Fruit fly (Drosophila melanogaster) whole organism, pupa: Measurements from ENCODE around the gene CG14227.

Source experiments
- CG10348 ChIP-seq: fragments of 200-800 bp; sonication (Bioruptor generic); IDR thresholded peaks from 2 replicates; pipeline ENCODE4 v1.3.6; 2022; ENCODE audit warnings: missing biosample characterization, missing genetic modification characterization
- CG12605 ChIP-seq: fragments of 200-800 bp; sonication (Bioruptor generic); IDR thresholded peaks from 2 replicates; pipeline ENCODE4 v1.3.6; 2022; ENCODE audit warnings: missing biosample characterization, missing genetic modification characterization
- CG13204 ChIP-seq: fragments of 200-800 bp; sonication (Bioruptor generic); optimal IDR thresholded peaks from 2 replicates; lab custom pipeline; 2018; ENCODE audit warnings: missing biosample characterization, mild to moderate bottlenecking, missing genetic modification characterization, moderate library complexity
- CG14655 ChIP-seq: fragments of 200-800 bp; sonication (Bioruptor generic); optimal IDR thresholded peaks from 3 replicates; lab custom pipeline; 2017; ENCODE audit warnings: mild to moderate bottlenecking, missing biosample characterization, missing genetic modification reagents, missing genetic modification characterization
- CG15710 ChIP-seq: fragments of 200-800 bp; sonication (Bioruptor generic); optimal IDR thresholded peaks from 2 replicates; lab custom pipeline; 2018; ENCODE audit warnings: missing biosample characterization, mild to moderate bottlenecking, missing genetic modification characterization, moderate library complexity
- CG17806 ChIP-seq: fragments of 200-800 bp; sonication (Bioruptor generic); optimal IDR thresholded peaks from 2 replicates; lab custom pipeline; 2018; ENCODE audit warnings: missing biosample characterization, mild to moderate bottlenecking, missing genetic modification characterization, moderate library complexity
- CG32121 ChIP-seq: fragments of 200-800 bp; sonication (Bioruptor generic); IDR thresholded peaks from 2 replicates; pipeline ENCODE4 v1.3.6; 2022; ENCODE audit warnings: missing biosample characterization, missing genetic modification characterization
- CG34367 ChIP-seq: fragments of 200-800 bp; sonication (Bioruptor generic); optimal IDR thresholded peaks from 2 replicates; lab custom pipeline; 2018; ENCODE audit warnings: missing biosample characterization, mild to moderate bottlenecking, missing genetic modification characterization
- CG4496 ChIP-seq: fragments of 200-800 bp; sonication (Bioruptor generic); IDR thresholded peaks from 3 replicates; pipeline ENCODE4 v1.3.6; 2022; ENCODE audit warnings: missing biosample characterization, missing genetic modification characterization
- CG8159 ChIP-seq: fragments of 200-800 bp; sonication (Bioruptor generic); optimal IDR thresholded peaks from 3 replicates; lab custom pipeline; 2018; ENCODE audit warnings: missing biosample characterization, mild to moderate bottlenecking, missing genetic modification characterization, moderate library complexity
- CG8301 ChIP-seq: fragments of 200-800 bp; sonication (Bioruptor generic); optimal IDR thresholded peaks from 2 replicates; lab custom pipeline; 2018; ENCODE audit warnings: missing biosample characterization, mild to moderate bottlenecking, missing genetic modification characterization
- CG9948 ChIP-seq: fragments of 200-800 bp; sonication (Bioruptor generic); optimal IDR thresholded peaks from 2 replicates; lab custom pipeline; 2018; ENCODE audit warnings: missing biosample characterization, mild to moderate bottlenecking, missing genetic modification characterization, moderate library complexity
- D1 ChIP-seq: fragments of 200-800 bp; sonication (Bioruptor generic); optimal IDR thresholded peaks from 2 replicates; lab custom pipeline; 2018; ENCODE audit warnings: missing biosample characterization, mild to moderate bottlenecking, missing genetic modification characterization, moderate library complexity
- EcR ChIP-seq: fragments of 200-800 bp; sonication (Bioruptor generic); optimal IDR thresholded peaks from 3 replicates; lab custom pipeline; 2019; ENCODE audit warnings: missing biosample characterization, missing genetic modification characterization, mild to moderate bottlenecking, moderate library complexity, missing genetic modification reagents
- Ets98B ChIP-seq: fragments of 200-800 bp; sonication (Bioruptor generic); IDR thresholded peaks from 2 replicates; pipeline ENCODE4 v1.3.6; 2022; ENCODE audit warnings: missing biosample characterization, missing genetic modification characterization
- Pif1A ChIP-seq: fragments of 200-800 bp; sonication (Bioruptor generic); optimal IDR thresholded peaks from 3 replicates; lab custom pipeline; 2016; ENCODE audit warnings: missing biosample characterization, missing genetic modification characterization
- Pif1B ChIP-seq: fragments of 200-800 bp; sonication (Bioruptor generic); optimal IDR thresholded peaks from 3 replicates; lab custom pipeline; 2016; ENCODE audit warnings: missing biosample characterization, missing genetic modification characterization
- Snoo ChIP-seq: fragments of 200-800 bp; sonication (Bioruptor generic); optimal IDR thresholded peaks from 3 replicates; lab custom pipeline; 2017; ENCODE audit warnings: missing biosample characterization, mild to moderate bottlenecking, missing genetic modification characterization, inconsistent platforms
- fd96Ca ChIP-seq: fragments of 200-800 bp; sonication (Bioruptor generic); IDR thresholded peaks from 3 replicates; pipeline ENCODE4 v1.3.6; 2022; ENCODE audit warnings: missing biosample characterization, missing genetic modification characterization
- gl ChIP-seq: fragments of 200-800 bp; sonication (Bioruptor generic); optimal IDR thresholded peaks from 2 replicates; lab custom pipeline; 2018; ENCODE audit warnings: missing biosample characterization, mild to moderate bottlenecking, missing genetic modification characterization
- rn ChIP-seq: fragments of 200-800 bp; sonication (Bioruptor generic); IDR thresholded peaks from 2 replicates; pipeline ENCODE4 v1.3.6; 2022; ENCODE audit warnings: missing biosample characterization, missing genetic modification characterization

The CG14227 gene

dm6 chrX:19675662-19676061 is 13.1 kb downstream of the CG14227 start, which contains the start of gene et:
Gene et, minus strand, starts transcription at chrX:19675891.
- no peak for TF ChIP-seq CG12605 (GFP tag; lab: Robert Waterston, UW)
- no peak for TF ChIP-seq Pif1A (GFP tag; lab: Kevin White, UChicago)
- no peak for TF ChIP-seq CG13204 (GFP tag; lab: Kevin White, UChicago)
- no peak for TF ChIP-seq rn (GFP tag; lab: Robert Waterston, UW)
- TF ChIP-seq CG10348 (GFP tag; lab: Robert Waterston, UW): no peak
- TF ChIP-seq D1: no peak
- no peak for TF ChIP-seq CG8159 (tag; lab: Kevin White, UChicago)
- no peak for TF ChIP-seq CG14655 (GFP tag; lab: Kevin White, UChicago)

DNA sequence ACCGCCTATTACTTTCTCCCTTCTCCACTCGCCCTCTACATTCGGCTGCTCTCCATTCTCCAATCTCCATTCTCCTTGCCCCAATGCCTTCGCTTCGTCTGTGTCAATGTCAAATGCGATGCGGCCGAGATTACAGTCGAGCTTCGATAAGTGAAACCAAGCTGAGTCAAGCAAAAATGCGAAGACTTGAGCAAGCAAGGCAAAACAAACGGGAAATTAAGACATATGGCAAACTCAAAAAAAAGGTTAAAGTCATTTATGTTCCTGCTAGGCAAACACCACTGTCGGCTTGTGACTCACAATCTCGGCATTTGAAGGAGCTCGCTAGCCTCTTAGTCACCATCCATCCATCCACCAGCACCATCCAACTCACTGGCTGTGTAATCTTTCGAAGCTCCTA is 20.3 kb downstream of the CG14227 start:
- TF ChIP-seq CG17806 (tag; lab: Kevin White, UChicago): peak; percentile 97
- TF ChIP-seq EcR (GFP tag; lab: Kevin White, UChicago): peak; percentile 75
- TF ChIP-seq CG9948: peak; percentile 96
- TF ChIP-seq Snoo: peak; percentile 99
- peak; percentile 96 for TF ChIP-seq gl (tag; lab: Kevin White, UChicago)
- peak; percentile 98 for TF ChIP-seq fd96Ca (GFP tag; lab: Robert Waterston, UW)
- TF ChIP-seq CG12605 (GFP tag; lab: Robert Waterston, UW): peak; percentile 96
- TF ChIP-seq Pif1A (GFP tag; lab: Kevin White, UChicago): peak; percentile 98
- TF ChIP-seq D1: no peak
- peak; percentile 98 for TF ChIP-seq CG34367 (tag; lab: Kevin White, UChicago)
- TF ChIP-seq CG8159 (tag; lab: Kevin White, UChicago): peak; percentile 95
- peak; percentile 92 for TF ChIP-seq rn (GFP tag; lab: Robert Waterston, UW)
- TF ChIP-seq CG32121 (GFP tag; lab: Robert Waterston, UW): peak; percentile 94
- peak; percentile 96 for TF ChIP-seq CG13204 (GFP tag; lab: Kevin White, UChicago)
- TF ChIP-seq CG10348 (GFP tag; lab: Robert Waterston, UW): peak; percentile 87
- TF ChIP-seq CG4496 (GFP tag; lab: Robert Waterston, UW): peak; percentile 97
- TF ChIP-seq Ets98B (GFP tag; lab: Robert Waterston, UW): peak; percentile 97
- TF ChIP-seq CG15710 (tag; lab: Kevin White, UChicago): peak; percentile 98
- TF ChIP-seq Pif1B: peak; percentile 99
- TF ChIP-seq CG14655 (GFP tag; lab: Kevin White, UChicago): peak; percentile 95
- TF ChIP-seq CG8301 (tag; lab: Kevin White, UChicago): peak; percentile 93

DNA sequence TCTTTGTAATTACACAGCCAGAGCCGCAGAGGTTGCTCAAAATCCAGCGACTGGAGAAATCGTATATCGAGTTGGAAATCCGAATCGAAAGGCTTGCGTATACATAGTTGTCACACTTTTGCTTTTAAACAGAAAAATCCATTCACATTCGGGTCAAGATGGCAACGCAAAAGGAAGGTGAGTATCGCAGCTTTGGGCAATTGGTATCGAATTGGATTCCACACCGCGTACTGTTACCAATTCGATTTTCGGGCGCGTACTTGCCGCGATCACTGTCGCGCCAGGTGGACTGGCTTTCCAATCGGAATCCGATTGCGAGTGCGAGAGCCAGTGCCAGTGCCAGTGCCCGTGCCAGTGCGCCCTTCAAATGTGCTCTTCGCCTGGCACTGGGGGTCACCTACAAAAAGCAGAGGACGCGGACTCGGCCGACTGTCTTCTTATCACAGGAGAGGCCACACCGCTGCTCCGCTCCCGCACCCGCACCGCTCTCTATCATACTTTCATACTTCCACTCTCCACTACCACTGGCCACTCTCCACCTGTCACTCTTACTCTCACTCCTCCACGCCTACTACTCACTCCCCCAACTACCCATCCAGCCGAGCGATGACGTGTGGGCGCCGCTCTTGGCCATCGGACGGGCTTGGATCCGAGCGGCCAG is 21.2 kb downstream of the CG14227 start:
- TF ChIP-seq D1: no peak
- no peak for TF ChIP-seq fd96Ca (GFP tag; lab: Robert Waterston, UW)
- no peak for TF ChIP-seq Pif1B
- TF ChIP-seq CG13204 (GFP tag; lab: Kevin White, UChicago): no peak
- no peak for TF ChIP-seq Ets98B (GFP tag; lab: Robert Waterston, UW)
- no peak for TF ChIP-seq CG17806 (tag; lab: Kevin White, UChicago)
- TF ChIP-seq rn (GFP tag; lab: Robert Waterston, UW): no peak
- TF ChIP-seq CG15710 (tag; lab: Kevin White, UChicago): no peak
- no peak for TF ChIP-seq CG32121 (GFP tag; lab: Robert Waterston, UW)
- no peak for TF ChIP-seq CG12605 (GFP tag; lab: Robert Waterston, UW)
- TF ChIP-seq CG4496 (GFP tag; lab: Robert Waterston, UW): no peak
- no peak for TF ChIP-seq Pif1A (GFP tag; lab: Kevin White, UChicago)
- no peak for TF ChIP-seq CG8301 (tag; lab: Kevin White, UChicago)
- TF ChIP-seq CG9948: no peak
- no peak for TF ChIP-seq CG14655 (GFP tag; lab: Kevin White, UChicago)
- TF ChIP-seq CG10348 (GFP tag; lab: Robert Waterston, UW): no peak
- TF ChIP-seq gl (tag; lab: Kevin White, UChicago): no peak

DNA sequence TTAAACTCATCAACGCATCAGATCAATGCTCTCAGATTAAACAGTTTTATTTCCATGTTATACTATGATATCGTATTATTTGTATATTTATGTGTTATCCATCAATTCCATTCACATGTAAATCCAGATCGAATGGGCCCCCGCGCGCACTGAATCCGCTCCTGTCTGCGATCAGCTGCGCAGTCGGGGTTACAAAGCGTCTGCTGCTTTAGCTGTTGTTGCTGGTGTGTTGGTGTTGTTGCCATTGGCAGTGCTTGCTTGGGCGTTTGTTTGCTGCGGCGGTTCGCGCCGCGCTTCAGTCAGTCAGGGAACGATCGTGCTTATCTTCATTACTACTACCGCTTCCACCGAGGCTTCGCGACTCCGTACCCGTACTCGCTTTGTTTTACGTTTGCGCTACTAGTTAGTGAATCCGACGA is 21.7 kb downstream of the CG14227 start, which contains the start of gene Zw:
Gene Zw (plus strand): TSS at position 262 of the 419 bp plus-strand sequence.
- TF ChIP-seq CG8159 (tag; lab: Kevin White, UChicago) (peak; percentile 45), CG13204 (GFP tag; lab: Kevin White, UChicago) (peak; percentile 95), CG34367 (tag; lab: Kevin White, UChicago) (peak; percentile 29), Pif1A (GFP tag; lab: Kevin White, UChicago) (peak; percentile 67), CG32121 (GFP tag; lab: Robert Waterston, UW) (peak; percentile 25; the same call in 1 of the 2 replicates), rn (GFP tag; lab: Robert Waterston, UW) (0 out of 2 replicates have a peak, but pooled peaks have one; percentile 34), fd96Ca (GFP tag; lab: Robert Waterston, UW) (peak; percentile 74), CG9948 (peak; percentile 26), CG10348 (GFP tag; lab: Robert Waterston, UW) (no peak), Snoo (peak; percentile 40), EcR (GFP tag; lab: Kevin White, UChicago) (peak; percentile 28), CG4496 (GFP tag; lab: Robert Waterston, UW) (peak; percentile 75), CG8301 (tag; lab: Kevin White, UChicago) (peak; percentile 36), Ets98B (GFP tag; lab: Robert Waterston, UW) (peak; percentile 72), CG15710 (tag; lab: Kevin White, UChicago) (peak; percentile 36), CG12605 (GFP tag; lab: Robert Waterston, UW) (no peak), Pif1B (peak; percentile 14), gl (tag; lab: Kevin White, UChicago) (no peak), CG17806 (tag; lab: Kevin White, UChicago) (peak; percentile 38), D1 (no peak), CG14655 (GFP tag; lab: Kevin White, UChicago) (peak; percentile 52)
- TF ChIP-seq, all 21 proteins: peak for 17

dm6 chrX:19665684-19666141 is 23.0 kb downstream of the CG14227 start:
- no peak for TF ChIP-seq CG17806 (tag; lab: Kevin White, UChicago)
- TF ChIP-seq EcR (GFP tag; lab: Kevin White, UChicago): peak; percentile 46
- TF ChIP-seq CG12605 (GFP tag; lab: Robert Waterston, UW): peak; percentile 50
- TF ChIP-seq Ets98B (GFP tag; lab: Robert Waterston, UW): peak; percentile 61; the same call in 1 of the 2 replicates
- TF ChIP-seq Pif1B: peak; percentile 6
- TF ChIP-seq fd96Ca (GFP tag; lab: Robert Waterston, UW): peak; percentile 74
- peak; percentile 15 for TF ChIP-seq CG15710 (tag; lab: Kevin White, UChicago)
- TF ChIP-seq rn (GFP tag; lab: Robert Waterston, UW): 0 out of 2 replicates have a peak, but pooled peaks have one; percentile 27
- TF ChIP-seq CG10348 (GFP tag; lab: Robert Waterston, UW): no peak
- TF ChIP-seq Pif1A (GFP tag; lab: Kevin White, UChicago): no peak
- peak; percentile 32 for TF ChIP-seq CG8159 (tag; lab: Kevin White, UChicago)
- peak; percentile 11 for TF ChIP-seq CG8301 (tag; lab: Kevin White, UChicago)
- TF ChIP-seq gl (tag; lab: Kevin White, UChicago): no peak
- TF ChIP-seq CG32121 (GFP tag; lab: Robert Waterston, UW): peak; percentile 48; the same call in 1 of the 2 replicates
- no peak for TF ChIP-seq CG9948
- no peak for TF ChIP-seq CG34367 (tag; lab: Kevin White, UChicago)
- peak; percentile 36 for TF ChIP-seq CG14655 (GFP tag; lab: Kevin White, UChicago)
- TF ChIP-seq CG13204 (GFP tag; lab: Kevin White, UChicago): peak; percentile 77
- TF ChIP-seq Snoo: peak; percentile 43
- no peak for TF ChIP-seq D1
- TF ChIP-seq CG4496 (GFP tag; lab: Robert Waterston, UW): peak; percentile 72
- TF ChIP-seq, all 21 proteins: peak for 14
